Worm (Caenorhabditis elegans): ENCODE data around the gene C27D9.1.

DNA sequence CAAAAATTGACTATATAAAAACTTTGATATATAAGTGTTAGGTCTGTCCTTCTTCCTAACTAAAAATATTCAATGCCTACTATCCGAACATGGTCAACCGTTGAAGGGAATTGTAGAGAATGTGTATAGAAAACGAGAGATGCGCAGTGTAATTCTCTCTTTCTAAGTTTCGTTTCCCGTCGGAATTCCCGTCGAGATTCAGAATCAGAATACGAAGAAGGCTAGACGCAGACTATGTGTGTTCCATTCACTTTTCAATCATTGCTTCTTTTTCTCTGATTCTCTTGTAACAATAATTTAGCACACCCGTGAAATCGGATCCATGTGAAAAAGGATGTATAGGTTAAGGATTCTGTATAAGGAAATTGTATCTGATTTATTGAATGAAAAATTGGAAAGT, 18.7 kb upstream of the C27D9.1 start:
- TF ChIP-seq ztf-23 (GFP tag; IDR thresholded peaks at IDR 0.05) (no peak), T22C8.4 (GFP tag; IDR thresholded peaks at IDR 0.05) (no peak), flt-1 (GFP tag; IDR thresholded peaks at IDR 0.05) (no peak), med-1 (GFP tag; optimal IDR thresholded peaks at IDR 0.05; ENCODE audit: insufficient read depth) (no peak)

All from whole organism, midembryonic.